Worm (Caenorhabditis elegans) whole organism, mixed stage, embryonic: ENCODE data around the gene R07B1.8.

Source experiments
- M03D4.4 ChIP-seq: sonication (generic microtip); optimal IDR thresholded peaks from 2 replicates; lab custom pipeline; 2017; ENCODE audit warnings: mild to moderate bottlenecking, missing genetic modification characterization, missing compliant biosample characterization
- bed-3 ChIP-seq: fragments of 200-800 bp; sonication (Bioruptor generic); optimal IDR thresholded peaks from 3 replicates; lab custom pipeline; 2018; ENCODE audit warnings: mild to moderate bottlenecking, missing genetic modification characterization, moderate library complexity, missing compliant biosample characterization
- blmp-1 ChIP-seq: fragments of 150-350 bp; optimal IDR thresholded peaks from 2 replicates; lab custom pipeline; 2014; ENCODE audit warnings: missing biosample characterization, missing genetic modification characterization
- ceh-39 ChIP-seq: fragments of 150-350 bp; optimal IDR thresholded peaks from 2 replicates; lab custom pipeline; 2014; ENCODE audit warnings: missing biosample characterization, missing genetic modification characterization
- ceh-43 ChIP-seq: fragments of 200-800 bp; sonication (Bioruptor generic); optimal IDR thresholded peaks from 2 replicates; lab custom pipeline; 2018; ENCODE audit warnings: mild to moderate bottlenecking, missing genetic modification characterization, moderate library complexity, missing compliant biosample characterization
- ceh-83 ChIP-seq: fragments of 200-800 bp; sonication (Bioruptor generic); optimal IDR thresholded peaks from 2 replicates; lab custom pipeline; 2018; ENCODE audit warnings: mild to moderate bottlenecking, missing genetic modification characterization, missing compliant biosample characterization
- ces-1 ChIP-seq: fragments of 150-350 bp; optimal IDR thresholded peaks from 2 replicates; lab custom pipeline; 2014; ENCODE audit warnings: missing biosample characterization, missing genetic modification reagents, missing genetic modification characterization
- cnd-1 ChIP-seq: fragments of 200-800 bp; sonication (Bioruptor generic); optimal IDR thresholded peaks from 2 replicates; lab custom pipeline; 2018; ENCODE audit warnings: mild to moderate bottlenecking, missing genetic modification characterization, missing compliant biosample characterization
- drap-1 ChIP-seq: fragments of 200-800 bp; sonication (Bioruptor generic); optimal IDR thresholded peaks from 3 replicates; lab custom pipeline; 2018; ENCODE audit warnings: mild to moderate bottlenecking, missing genetic modification characterization, missing compliant biosample characterization
- elt-1 ChIP-seq: sonication (generic microtip); optimal IDR thresholded peaks from 2 replicates; lab custom pipeline; 2017; ENCODE audit warnings: missing genetic modification characterization, mild to moderate bottlenecking, missing compliant biosample characterization, antibody characterized with exemption, moderate library complexity, borderline replicate concordance; ENCODE audit not compliant: insufficient read depth
- elt-3 ChIP-seq: fragments of 150-350 bp; optimal IDR thresholded peaks from 2 replicates; lab custom pipeline; 2014; ENCODE audit warnings: missing biosample characterization, missing genetic modification characterization
- flh-1 ChIP-seq: fragments of 200-800 bp; sonication (Bioruptor generic); optimal IDR thresholded peaks from 2 replicates; lab custom pipeline; 2018; ENCODE audit warnings: mild to moderate bottlenecking, missing genetic modification characterization, moderate library complexity, missing compliant biosample characterization
- ham-2 ChIP-seq: fragments of 200-800 bp; sonication (Bioruptor generic); optimal IDR thresholded peaks from 2 replicates; lab custom pipeline; 2018; ENCODE audit warnings: mild to moderate bottlenecking, missing genetic modification characterization, missing compliant biosample characterization
- hlh-1 ChIP-seq: fragments of 150-350 bp; optimal IDR thresholded peaks from 2 replicates; lab custom pipeline; 2014; ENCODE audit warnings: missing biosample characterization, missing genetic modification reagents, missing genetic modification characterization
- lin-13 ChIP-seq: fragments of 150-350 bp; optimal IDR thresholded peaks from 2 replicates; lab custom pipeline; 2014; ENCODE audit warnings: missing biosample characterization, missing genetic modification characterization
- lin-32 ChIP-seq: fragments of 200-800 bp; sonication (Bioruptor generic); optimal IDR thresholded peaks from 2 replicates; lab custom pipeline; 2018; ENCODE audit warnings: mild to moderate bottlenecking, missing genetic modification characterization, missing compliant biosample characterization
- lsy-2 ChIP-seq: fragments of 150-350 bp; optimal IDR thresholded peaks from 2 replicates; lab custom pipeline; 2014; ENCODE audit warnings: missing biosample characterization, missing genetic modification characterization
- mab-5 ChIP-seq: fragments of 150-350 bp; optimal IDR thresholded peaks from 2 replicates; lab custom pipeline; 2014; ENCODE audit warnings: missing biosample characterization, missing genetic modification characterization
- mep-1 ChIP-seq: fragments of 150-350 bp; optimal IDR thresholded peaks from 2 replicates; lab custom pipeline; 2017; ENCODE audit warnings: missing biosample characterization, missing genetic modification reagents, missing genetic modification characterization, inconsistent platforms
- mls-2 ChIP-seq: sonication (generic microtip); optimal IDR thresholded peaks from 2 replicates; lab custom pipeline; 2016; ENCODE audit warnings: mild to moderate bottlenecking, missing genetic modification characterization, moderate library complexity, missing compliant biosample characterization
- nhr-12 ChIP-seq: fragments of 150-350 bp; optimal IDR thresholded peaks from 2 replicates; lab custom pipeline; 2014; ENCODE audit warnings: missing biosample characterization, missing genetic modification characterization
- nhr-2 ChIP-seq: fragments of 150-350 bp; optimal IDR thresholded peaks from 2 replicates; lab custom pipeline; 2014; ENCODE audit warnings: missing biosample characterization, missing genetic modification characterization
- nhr-237 ChIP-seq: fragments of 150-350 bp; optimal IDR thresholded peaks from 2 replicates; lab custom pipeline; 2014; ENCODE audit warnings: missing biosample characterization, missing genetic modification characterization
- nhr-28 ChIP-seq: fragments of 150-350 bp; optimal IDR thresholded peaks from 2 replicates; lab custom pipeline; 2014; ENCODE audit warnings: missing biosample characterization, missing genetic modification characterization
- nhr-76 ChIP-seq: sonication (generic microtip); optimal IDR thresholded peaks from 2 replicates; lab custom pipeline; 2017; ENCODE audit warnings: missing biosample characterization, missing genetic modification characterization
- pha-4 ChIP-seq: fragments of 150-350 bp; optimal IDR thresholded peaks from 2 replicates; lab custom pipeline; 2018; ENCODE audit warnings: missing biosample characterization, missing genetic modification reagents, missing genetic modification characterization
- sem-2 ChIP-seq: fragments of 200-800 bp; sonication (Bioruptor generic); optimal IDR thresholded peaks from 2 replicates; lab custom pipeline; 2018; ENCODE audit warnings: mild to moderate bottlenecking, missing genetic modification characterization, missing compliant biosample characterization
- snpc-4 ChIP-seq: fragments of 150-350 bp; optimal IDR thresholded peaks from 2 replicates; lab custom pipeline; 2014; ENCODE audit warnings: missing biosample characterization, missing genetic modification characterization
- sptf-1 ChIP-seq: sonication (generic microtip); optimal IDR thresholded peaks from 2 replicates; lab custom pipeline; 2017; ENCODE audit warnings: mild to moderate bottlenecking, missing genetic modification characterization, moderate library complexity, missing compliant biosample characterization
- tbx-8 ChIP-seq: fragments of 200-800 bp; sonication (Bioruptor generic); optimal IDR thresholded peaks from 2 replicates; lab custom pipeline; 2018; ENCODE audit warnings: mild to moderate bottlenecking, missing genetic modification characterization, moderate library complexity, missing compliant biosample characterization
- unc-120 ChIP-seq: sonication (generic microtip); optimal IDR thresholded peaks from 2 replicates; lab custom pipeline; 2017; ENCODE audit warnings: missing genetic modification characterization, missing compliant biosample characterization; ENCODE audit not compliant: poor library complexity, severe bottlenecking
- unc-39 ChIP-seq: fragments of 150-350 bp; optimal IDR thresholded peaks from 2 replicates; lab custom pipeline; 2014; ENCODE audit warnings: missing biosample characterization, missing genetic modification characterization
- unc-62 ChIP-seq: fragments of 150-350 bp; optimal IDR thresholded peaks from 2 replicates; lab custom pipeline; 2014; ENCODE audit warnings: missing biosample characterization, missing genetic modification reagents, missing genetic modification characterization
- zip-8 ChIP-seq: fragments of 150-350 bp; optimal IDR thresholded peaks from 2 replicates; lab custom pipeline; 2014; ENCODE audit warnings: missing biosample characterization, missing genetic modification characterization
- ztf-11 ChIP-seq: fragments of 150-350 bp; optimal IDR thresholded peaks from 2 replicates; lab custom pipeline; 2014; ENCODE audit warnings: missing biosample characterization, missing genetic modification characterization

The R07B1.8 gene

ce11 chrX:9832370-9832769 lies 40.1 kb downstream of the R07B1.8 start:
- TF ChIP-seq unc-62 (peak; percentile 9), mep-1 (tag; lab: Kevin White, UChicago) (no peak), ceh-39 (tag; lab: Kevin White, UChicago) (no peak), drap-1 (GFP tag; lab: Kevin White, UChicago) (no peak), hlh-1 (tag; lab: Kevin White, UChicago) (peak; percentile 92), unc-120 (peak; percentile 84), nhr-76 (no peak)

- TF ChIP-seq sem-2 (GFP tag; lab: Kevin White, UChicago), result no peak
- no peak for TF ChIP-seq nhr-237 (tag; lab: Kevin White, UChicago)
- TF ChIP-seq nhr-2, result no peak
- no peak for TF ChIP-seq elt-1 (tag; lab: Kevin White, UChicago)
- TF ChIP-seq ceh-83 (GFP tag; lab: Kevin White, UChicago), result no peak
- no peak for TF ChIP-seq ceh-39 (tag; lab: Kevin White, UChicago)
- no peak for TF ChIP-seq blmp-1
- no peak for TF ChIP-seq pha-4 (tag; lab: Kevin White, UChicago)
- TF ChIP-seq snpc-4 (tag; lab: Kevin White, UChicago), result no peak
- no peak for TF ChIP-seq nhr-28 (tag; lab: Kevin White, UChicago)
- no peak for TF ChIP-seq sptf-1 (tag; lab: Kevin White, UChicago)
- TF ChIP-seq unc-39 (tag; lab: Kevin White, UChicago), result no peak
- TF ChIP-seq tbx-8, result no peak
- TF ChIP-seq ces-1 (GFP tag; lab: Kevin White, UChicago), result no peak
- no peak for TF ChIP-seq nhr-76
- TF ChIP-seq mls-2 (tag; lab: Kevin White, UChicago), result no peak
Observed at ce11 chrX:9831215-9831614, 41.2 kb downstream of the R07B1.8 start, which contains the start of gene rrc-1. Gene rrc-1, minus strand, starts transcription at chrX:9831288.

DNA sequence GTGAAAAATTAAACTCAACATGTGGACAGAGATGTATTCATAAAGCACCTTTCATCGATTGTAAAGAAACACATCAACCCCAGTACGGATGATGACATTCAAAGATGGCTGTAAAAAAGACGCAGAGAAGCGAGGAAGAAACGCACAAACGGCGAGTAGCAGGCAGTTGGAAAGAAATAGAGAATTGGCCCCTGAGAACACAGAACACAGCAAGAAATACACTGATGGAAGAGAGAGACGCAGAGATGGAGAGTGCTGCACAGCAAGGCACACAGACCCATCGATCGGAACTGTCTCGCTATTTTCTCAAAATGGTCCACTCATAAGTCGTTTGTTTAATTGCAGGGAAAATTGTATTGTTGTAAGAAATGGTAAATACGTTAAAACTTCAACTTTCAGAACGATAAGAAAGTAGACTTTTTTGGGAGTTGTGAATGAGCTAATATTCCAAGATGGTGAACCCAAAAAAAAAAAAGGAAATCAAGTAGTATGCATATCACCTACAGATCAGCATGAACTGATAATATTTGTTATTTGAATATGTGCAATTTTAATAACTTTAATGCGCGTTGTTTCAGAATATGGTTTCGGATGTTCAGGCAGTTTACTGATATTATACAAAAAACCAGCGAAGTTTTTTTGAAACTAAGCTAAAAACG lies 49.7 kb downstream of the R07B1.8 start:
- TF ChIP-seq flh-1 (GFP tag; lab: Kevin White, UChicago) (no peak), nhr-28 (tag; lab: Kevin White, UChicago) (no peak), pha-4 (tag; lab: Kevin White, UChicago) (peak; percentile 73), ham-2 (GFP tag; lab: Kevin White, UChicago) (peak; percentile 62), nhr-76 (no peak), mab-5 (no peak), ces-1 (GFP tag; lab: Kevin White, UChicago) (no peak), cnd-1 (tag; lab: Kevin White, UChicago) (no peak), elt-1 (tag; lab: Kevin White, UChicago) (no peak), zip-8 (tag; lab: Kevin White, UChicago) (no peak), blmp-1 (no peak), sptf-1 (tag; lab: Kevin White, UChicago) (peak; percentile 45), sem-2 (GFP tag; lab: Kevin White, UChicago) (no peak), ceh-83 (GFP tag; lab: Kevin White, UChicago) (no peak), unc-62 (no peak), unc-120 (peak; percentile 63), nhr-237 (tag; lab: Kevin White, UChicago) (no peak), mls-2 (tag; lab: Kevin White, UChicago) (peak; percentile 51), nhr-2 (peak; percentile 6), unc-39 (tag; lab: Kevin White, UChicago) (no peak), bed-3 (GFP tag; lab: Kevin White, UChicago) (no peak), M03D4.4 (tag; lab: Kevin White, UChicago) (no peak), ceh-39 (tag; lab: Kevin White, UChicago) (no peak), nhr-12 (tag; lab: Kevin White, UChicago) (no peak), ztf-11 (tag; lab: Kevin White, UChicago) (no peak), lin-13 (tag; lab: Kevin White, UChicago) (peak; percentile 30), lin-32 (GFP tag; lab: Kevin White, UChicago) (no peak), snpc-4 (tag; lab: Kevin White, UChicago) (no peak), drap-1 (GFP tag; lab: Kevin White, UChicago) (no peak), ceh-43 (GFP tag; lab: Kevin White, UChicago) (no peak), tbx-8 (no peak), hlh-1 (tag; lab: Kevin White, UChicago) (peak; percentile 25), elt-3 (no peak), lsy-2 (tag; lab: Kevin White, UChicago) (no peak)
